Worm (Caenorhabditis elegans): Measurements from ENCODE around the gene C01G12.16.

- TF ChIP-seq elt-3 (tag; optimal IDR thresholded peaks at IDR 0.05) (no peak), ceh-82 (tag; optimal IDR thresholded peaks at IDR 0.05) (no peak), unc-62 (GFP tag; optimal IDR thresholded peaks at IDR 0.05) (no peak), nhr-11 (tag; optimal IDR thresholded peaks at IDR 0.05) (no peak)
These were observed 3.0 kb downstream of the C01G12.16 start, which contains the start of gene C16C10.8 for ce11 chrIII:4164071-4164470.
